Fruit fly (Drosophila melanogaster) whole organism, prepupa: ENCODE data around the gene hob.

Source experiments
- Blimp-1 ChIP-seq: fragments of 200-800 bp; sonication (Bioruptor generic); optimal IDR thresholded peaks from 3 replicates; lab custom pipeline; 2017; ENCODE audit warnings: missing biosample characterization, missing genetic modification characterization, mild to moderate bottlenecking, moderate library complexity, missing genetic modification reagents
- CG10631 ChIP-seq: fragments of 200-800 bp; sonication (Bioruptor generic); optimal IDR thresholded peaks from 2 replicates; lab custom pipeline; 2016; ENCODE audit warnings: missing biosample characterization, missing genetic modification characterization
- CG10669 ChIP-seq: fragments of 200-800 bp; sonication (Bioruptor generic); optimal IDR thresholded peaks from 3 replicates; lab custom pipeline; 2018; ENCODE audit warnings: missing biosample characterization, mild to moderate bottlenecking, missing genetic modification characterization, moderate library complexity
- CG11294 ChIP-seq: fragments of 200-800 bp; sonication (Bioruptor generic); IDR thresholded peaks from 2 replicates; pipeline ENCODE4 v1.3.6; 2022; ENCODE audit warnings: missing biosample characterization, missing genetic modification characterization
- CG11762 ChIP-seq: fragments of 200-800 bp; sonication (Bioruptor generic); optimal IDR thresholded peaks from 3 replicates; lab custom pipeline; 2016; ENCODE audit warnings: missing biosample characterization, missing genetic modification characterization; ENCODE audit not compliant: insufficient read depth
- CG11902 ChIP-seq: fragments of 200-800 bp; sonication (Bioruptor generic); optimal IDR thresholded peaks from 3 replicates; lab custom pipeline; 2016; ENCODE audit warnings: missing biosample characterization, missing genetic modification characterization
- CG15336 ChIP-seq: fragments of 200-800 bp; sonication (Bioruptor generic); IDR thresholded peaks from 2 replicates; pipeline ENCODE4 v1.3.6; 2022; ENCODE audit warnings: missing biosample characterization, missing genetic modification characterization
- CG1621 ChIP-seq: fragments of 200-800 bp; sonication (Bioruptor generic); optimal IDR thresholded peaks from 3 replicates; lab custom pipeline; 2018; ENCODE audit warnings: missing biosample characterization, mild to moderate bottlenecking, missing genetic modification characterization
- CG31627 ChIP-seq: fragments of 200-800 bp; sonication (Bioruptor generic); optimal IDR thresholded peaks from 3 replicates; lab custom pipeline; 2016; ENCODE audit warnings: missing biosample characterization, missing genetic modification characterization
- CG34406 ChIP-seq: fragments of 200-800 bp; sonication (Bioruptor generic); optimal IDR thresholded peaks from 3 replicates; lab custom pipeline; 2016; ENCODE audit warnings: missing biosample characterization, missing genetic modification characterization
- CG3919 ChIP-seq: fragments of 200-800 bp; sonication (Bioruptor generic); optimal IDR thresholded peaks from 3 replicates; lab custom pipeline; 2016; ENCODE audit warnings: missing biosample characterization, missing genetic modification characterization
- CG4318 ChIP-seq: fragments of 200-800 bp; sonication (Bioruptor generic); optimal IDR thresholded peaks from 3 replicates; lab custom pipeline; 2017; ENCODE audit warnings: missing biosample characterization, mild to moderate bottlenecking, missing genetic modification characterization
- CG6276 ChIP-seq: fragments of 200-800 bp; sonication (Bioruptor generic); optimal IDR thresholded peaks from 2 replicates; lab custom pipeline; 2017; ENCODE audit warnings: missing biosample characterization, mild to moderate bottlenecking, missing genetic modification characterization
- CG6792 ChIP-seq: fragments of 200-800 bp; sonication (Bioruptor generic); optimal IDR thresholded peaks from 3 replicates; lab custom pipeline; 2016; ENCODE audit warnings: missing biosample characterization, missing genetic modification characterization
- CG6808 ChIP-seq: fragments of 200-800 bp; sonication (Bioruptor generic); optimal IDR thresholded peaks from 3 replicates; lab custom pipeline; 2017; ENCODE audit warnings: missing biosample characterization, missing genetic modification characterization, mild to moderate bottlenecking, moderate library complexity, missing genetic modification reagents
- CG6854 ChIP-seq: fragments of 200-800 bp; sonication (Bioruptor generic); optimal IDR thresholded peaks from 2 replicates; lab custom pipeline; 2017; ENCODE audit warnings: missing biosample characterization, mild to moderate bottlenecking, missing genetic modification characterization
- CG8119 ChIP-seq: fragments of 200-800 bp; sonication (Bioruptor generic); IDR thresholded peaks from 3 replicates; pipeline ENCODE4 v1.3.6; 2022; ENCODE audit warnings: missing biosample characterization, missing genetic modification characterization
- CG8319 ChIP-seq: fragments of 200-800 bp; sonication (Bioruptor generic); optimal IDR thresholded peaks from 3 replicates; lab custom pipeline; 2016; ENCODE audit warnings: missing biosample characterization, missing genetic modification characterization
- CG8632 ChIP-seq: fragments of 200-800 bp; sonication (Bioruptor generic); optimal IDR thresholded peaks from 3 replicates; lab custom pipeline; 2016; ENCODE audit warnings: missing biosample characterization, missing genetic modification characterization
- Eip78C ChIP-seq: fragments of 200-800 bp; sonication (Bioruptor generic); peaks from one replicate; lab custom pipeline; 2016; ENCODE audit warnings: missing biosample characterization, missing genetic modification characterization
- Ets21C ChIP-seq: fragments of 200-800 bp; sonication (Bioruptor generic); optimal IDR thresholded peaks from 3 replicates; lab custom pipeline; 2016; ENCODE audit warnings: missing biosample characterization, missing genetic modification characterization
- Gug ChIP-seq: fragments of 200-800 bp; sonication (Bioruptor generic); IDR thresholded peaks from 2 replicates; pipeline ENCODE4 v1.3.6; 2022; ENCODE audit warnings: missing biosample characterization, missing genetic modification characterization
- Hr38 ChIP-seq: sonication (Bioruptor generic); optimal IDR thresholded peaks from 2 replicates; lab custom pipeline; 2016; ENCODE audit warnings: missing biosample characterization, missing genetic modification characterization
- Hr4 ChIP-seq: fragments of 200-800 bp; sonication (Bioruptor generic); optimal IDR thresholded peaks from 3 replicates; lab custom pipeline; 2016; ENCODE audit warnings: missing biosample characterization, missing genetic modification characterization
- Lpt ChIP-seq: fragments of 200-800 bp; sonication (Bioruptor generic); optimal IDR thresholded peaks from 3 replicates; lab custom pipeline; 2016; ENCODE audit warnings: missing biosample characterization, missing genetic modification characterization
- OdsH ChIP-seq: fragments of 200-800 bp; sonication (Bioruptor generic); optimal IDR thresholded peaks from 3 replicates; lab custom pipeline; 2016; ENCODE audit warnings: missing biosample characterization, missing genetic modification characterization
- Sox14 ChIP-seq: fragments of 200-800 bp; sonication (Bioruptor generic); optimal IDR thresholded peaks from 3 replicates; lab custom pipeline; 2016; ENCODE audit warnings: missing biosample characterization, missing genetic modification characterization
- Sox15 ChIP-seq: fragments of 200-800 bp; sonication (Bioruptor generic); optimal IDR thresholded peaks from 3 replicates; lab custom pipeline; 2016; ENCODE audit warnings: missing biosample characterization, missing genetic modification characterization
- achi ChIP-seq: fragments of 200-800 bp; sonication (Bioruptor generic); optimal IDR thresholded peaks from 3 replicates; lab custom pipeline; 2016; ENCODE audit warnings: missing biosample characterization, missing genetic modification characterization
- acj6 ChIP-seq: fragments of 200-800 bp; sonication (Bioruptor generic); optimal IDR thresholded peaks from 3 replicates; lab custom pipeline; 2016; ENCODE audit warnings: missing biosample characterization, missing genetic modification characterization
- cyc ChIP-seq: fragments of 200-800 bp; sonication (Bioruptor generic); optimal IDR thresholded peaks from 3 replicates; lab custom pipeline; 2016; ENCODE audit warnings: missing biosample characterization, missing genetic modification characterization
- dsx ChIP-seq: fragments of 200-800 bp; optimal IDR thresholded peaks from 3 replicates; lab custom pipeline; 2019; ENCODE audit warnings: missing biosample characterization, mild to moderate bottlenecking, missing genetic modification characterization, moderate library complexity; ENCODE audit not compliant: poor library complexity, severe bottlenecking
- esn ChIP-seq: fragments of 200-800 bp; sonication (Bioruptor generic); optimal IDR thresholded peaks from 2 replicates; lab custom pipeline; 2016; ENCODE audit warnings: missing biosample characterization, mild to moderate bottlenecking, missing genetic modification characterization, moderate library complexity
- fd59A ChIP-seq: fragments of 200-800 bp; sonication (Bioruptor generic); optimal IDR thresholded peaks from 2 replicates; lab custom pipeline; 2017; ENCODE audit warnings: missing biosample characterization, mild to moderate bottlenecking, missing genetic modification characterization, missing genetic modification reagents
- fkh ChIP-seq: fragments of 200-800 bp; sonication (Bioruptor generic); optimal IDR thresholded peaks from 3 replicates; lab custom pipeline; 2017; ENCODE audit warnings: missing biosample characterization, mild to moderate bottlenecking, missing genetic modification characterization, moderate library complexity
- lz ChIP-seq: fragments of 200-800 bp; sonication (Bioruptor generic); optimal IDR thresholded peaks from 3 replicates; lab custom pipeline; 2016; ENCODE audit warnings: missing biosample characterization, missing genetic modification characterization
- net ChIP-seq: fragments of 200-800 bp; sonication (Bioruptor generic); optimal IDR thresholded peaks from 3 replicates; lab custom pipeline; 2016; ENCODE audit warnings: missing biosample characterization, missing genetic modification characterization
- spab ChIP-seq: fragments of 200-800 bp; sonication (Bioruptor generic); optimal IDR thresholded peaks from 2 replicates; lab custom pipeline; 2017; ENCODE audit warnings: missing biosample characterization, mild to moderate bottlenecking, missing genetic modification characterization, missing genetic modification reagents
- ss ChIP-seq, 2 experiments: fragments of 200-800 bp; sonication (Bioruptor generic); optimal IDR thresholded peaks; 2 replicates in 1 of 2; 3 replicates in 1 of 2; lab custom pipeline; 2017 to 2018; ENCODE audit warnings: mild to moderate bottlenecking in 2 of 2, missing biosample characterization in 2 of 2, missing genetic modification characterization in 2 of 2, moderate library complexity in 1 of 2
- svp ChIP-seq: fragments of 200-800 bp; sonication (Bioruptor generic); peaks from one replicate; lab custom pipeline; 2016; ENCODE audit warnings: missing biosample characterization, missing genetic modification characterization
- vri ChIP-seq: fragments of 200-800 bp; sonication (Bioruptor generic); optimal IDR thresholded peaks from 3 replicates; lab custom pipeline; 2016; ENCODE audit warnings: missing biosample characterization, mild to moderate bottlenecking, missing genetic modification characterization

hob gene

DNA sequence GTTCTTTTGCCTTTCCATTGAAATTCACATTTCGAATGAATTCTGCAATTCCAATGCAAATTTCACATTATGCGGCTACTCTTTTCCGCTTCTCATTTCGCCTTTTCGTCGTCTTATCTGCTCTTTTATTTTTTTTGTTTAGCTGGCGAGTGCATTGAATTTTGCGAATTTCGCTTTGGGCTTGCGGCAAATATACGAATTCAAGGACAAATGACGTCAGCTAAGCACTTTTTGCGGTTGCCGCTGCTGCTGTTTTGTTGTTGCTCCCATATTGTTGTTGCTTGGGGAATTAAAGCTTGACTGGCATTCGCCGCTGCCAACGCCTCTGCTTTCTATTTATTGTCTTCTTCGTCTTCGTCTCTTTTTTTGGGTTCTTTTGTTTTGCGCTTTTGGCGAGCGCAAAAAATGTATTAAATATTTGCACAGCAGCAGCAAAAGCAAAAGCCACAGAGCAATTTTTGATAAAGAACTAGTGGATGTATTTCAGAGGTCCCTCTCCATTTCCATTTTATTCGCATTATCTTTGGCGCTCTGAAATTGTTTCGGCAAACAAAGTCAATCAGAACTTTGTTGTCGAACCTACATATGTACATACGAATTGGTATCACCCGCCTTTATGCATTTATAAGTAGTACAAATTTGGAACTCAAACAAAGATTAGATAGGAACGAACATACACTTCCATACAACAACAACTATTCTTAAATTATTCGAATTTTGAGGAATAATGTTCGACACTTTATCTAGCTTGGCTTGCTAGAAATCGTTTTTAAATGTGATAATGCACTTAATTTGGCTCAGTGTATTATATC is 21.3 kb upstream of the hob start (continued):
- TF ChIP-seq achi (GFP tag; lab: Kevin White, UChicago) = peak; percentile 53
- peak; percentile 50 for TF ChIP-seq CG10631 (GFP tag; lab: Kevin White, UChicago)
- no peak for TF ChIP-seq CG11762 (GFP tag; lab: Kevin White, UChicago)
- peak; percentile 36 for TF ChIP-seq CG8632 (GFP tag; lab: Kevin White, UChicago)
- TF ChIP-seq CG11294 (GFP tag; lab: Robert Waterston, UW) = no peak
- peak; percentile 56 for TF ChIP-seq Sox15 (GFP tag; lab: Kevin White, UChicago)
- peak; percentile 52 for TF ChIP-seq lz
- no peak for TF ChIP-seq CG6808 (GFP tag; lab: Kevin White, UChicago)
- TF ChIP-seq CG15336 = peak; percentile 55
- peak; percentile 52 for TF ChIP-seq CG34406 (GFP tag; lab: Kevin White, UChicago)
- TF ChIP-seq Eip78C (GFP tag; lab: Kevin White, UChicago) = peak; percentile 94
- no peak for TF ChIP-seq Hr38
- TF ChIP-seq spab (GFP tag; lab: Kevin White, UChicago) = no peak
- TF ChIP-seq Hr4 (GFP tag; lab: Kevin White, UChicago) = peak; percentile 60
- TF ChIP-seq esn (GFP tag; lab: Kevin White, UChicago) = peak; percentile 51
- TF ChIP-seq Lpt = peak; percentile 31
- TF ChIP-seq CG10669 = no peak
- TF ChIP-seq CG31627 (GFP tag; lab: Kevin White, UChicago) = peak; percentile 73
- no peak for TF ChIP-seq CG3919 (GFP tag; lab: Kevin White, UChicago)
- TF ChIP-seq fd59A = peak; percentile 71
- TF ChIP-seq CG6792 (GFP tag; lab: Kevin White, UChicago) = peak; percentile 59
- peak; percentile 69 for TF ChIP-seq OdsH
- TF ChIP-seq CG8319 = no peak
- TF ChIP-seq CG6854 = no peak
- peak; percentile 69 for TF ChIP-seq net
- TF ChIP-seq CG11902 = no peak
- TF ChIP-seq CG4318 (GFP tag; lab: Kevin White, UChicago) = no peak
- TF ChIP-seq CG6276 (GFP tag; lab: Kevin White, UChicago) = no peak
- TF ChIP-seq dsx (GFP tag; lab: Kevin White, UChicago) = peak; percentile 77
- TF ChIP-seq vri (GFP tag; lab: Kevin White, UChicago) = peak; percentile 59
- peak; percentile 32 for TF ChIP-seq Ets21C (GFP tag; lab: Kevin White, UChicago)
- no peak for TF ChIP-seq Blimp-1 (GFP tag; lab: Kevin White, UChicago)
- TF ChIP-seq, all 60 proteins: peak for 38

DNA sequence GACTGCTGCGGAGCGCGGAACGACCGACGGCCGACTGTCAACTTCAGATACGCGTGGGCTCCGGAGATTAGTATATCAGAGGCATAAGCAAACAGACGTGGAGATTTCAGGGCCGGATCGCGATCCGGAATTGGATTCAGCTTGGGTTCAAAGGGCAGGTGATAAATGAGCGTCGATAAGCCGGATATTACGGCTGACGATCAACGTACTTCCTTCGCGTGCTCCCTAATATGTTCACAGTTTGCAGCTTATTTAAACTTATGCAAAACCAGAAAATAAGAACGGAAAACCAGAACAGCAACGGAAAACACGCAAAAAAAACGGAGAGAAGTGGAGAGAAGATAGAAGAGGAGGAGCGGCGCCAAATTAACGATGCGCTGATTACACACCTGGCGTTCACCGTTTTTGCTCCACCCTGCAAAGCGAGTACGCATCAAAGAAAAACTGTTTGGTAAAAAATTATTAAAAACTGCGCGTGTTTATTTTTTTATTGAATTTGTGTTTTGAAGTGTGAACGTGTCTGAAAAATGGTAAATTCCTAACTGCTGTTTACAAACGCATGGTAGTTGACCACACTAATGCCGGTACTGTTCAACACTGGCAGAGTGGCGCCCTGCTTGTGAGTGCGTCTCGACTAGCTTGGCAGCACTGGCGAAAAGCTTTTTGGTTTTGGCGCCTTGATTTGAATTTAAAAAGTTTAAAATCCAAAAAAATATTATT is 20.5 kb upstream of the hob start, which contains the start of gene CG17746:
Gene CG17746, minus strand, starts transcription at position 546 of the 720 bp plus-strand sequence.
- no peak for TF ChIP-seq CG8319
- TF ChIP-seq cyc (GFP tag; lab: Kevin White, UChicago) = peak; percentile 10
- TF ChIP-seq CG8632 (GFP tag; lab: Kevin White, UChicago) = no peak
- TF ChIP-seq acj6 (GFP tag; lab: Kevin White, UChicago) = no peak
- TF ChIP-seq CG6854 = peak; percentile 13
- no peak for TF ChIP-seq CG10631 (GFP tag; lab: Kevin White, UChicago)
- peak; percentile 93 for TF ChIP-seq svp
- TF ChIP-seq Eip78C (GFP tag; lab: Kevin White, UChicago) = peak; percentile 76
- TF ChIP-seq CG8119 (GFP tag; lab: Robert Waterston, UW) = no peak
- TF ChIP-seq CG1621 (tag; lab: Kevin White, UChicago) = no peak
- peak; percentile 38 for TF ChIP-seq lz
- peak; percentile 43 for TF ChIP-seq fkh (GFP tag; lab: Kevin White, UChicago)
- TF ChIP-seq ss (GFP tag; optimal IDR thresholded peaks at IDR 0.05; lab: Kevin White, UChicago) = peak in 1 of 2 experiments; percentile 48
- 0 out of 2 replicates have a peak, but pooled peaks have one; percentile 12 for TF ChIP-seq Gug
- peak; percentile 35 for TF ChIP-seq CG31627 (GFP tag; lab: Kevin White, UChicago)
- TF ChIP-seq Lpt = no peak
- no peak for TF ChIP-seq OdsH
- no peak for TF ChIP-seq CG4318 (GFP tag; lab: Kevin White, UChicago)
- peak; percentile 100 for TF ChIP-seq CG6808 (GFP tag; lab: Kevin White, UChicago)
- peak; percentile 0 for TF ChIP-seq esn (GFP tag; lab: Kevin White, UChicago)
- no peak for TF ChIP-seq Ets21C (GFP tag; lab: Kevin White, UChicago)
- peak; percentile 45 for TF ChIP-seq Sox14 (GFP tag; lab: Kevin White, UChicago)
- TF ChIP-seq CG3919 (GFP tag; lab: Kevin White, UChicago) = no peak
- TF ChIP-seq spab (GFP tag; lab: Kevin White, UChicago) = no peak
- no peak for TF ChIP-seq CG15336
- no peak for TF ChIP-seq CG11294 (GFP tag; lab: Robert Waterston, UW)
